Worm (Caenorhabditis elegans): Measurements from ENCODE around the gene mtx-2.

mtx-2 gene

DNA sequence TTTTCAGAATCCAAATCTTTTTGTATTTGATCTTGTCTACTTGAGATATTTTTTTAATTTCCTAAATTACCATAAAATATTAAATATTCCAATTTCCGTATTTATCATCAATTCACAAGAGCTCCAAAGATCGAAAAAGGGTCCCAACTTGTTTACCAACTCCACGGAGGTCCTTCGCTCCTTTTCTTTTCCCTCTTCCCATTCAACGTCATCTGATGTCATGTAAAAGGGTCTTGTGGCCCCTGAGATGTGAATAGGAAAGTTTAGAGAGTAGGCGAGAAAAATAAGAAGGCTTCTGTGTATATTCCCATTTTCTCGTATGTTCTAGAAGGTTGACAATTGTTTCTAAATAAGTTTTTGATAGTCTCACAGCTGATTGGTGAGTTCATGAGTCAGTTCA is 40.4 kb downstream of the mtx-2 start:
- TF ChIP-seq med-1 (GFP tag; optimal IDR thresholded peaks at IDR 0.05; ENCODE audit: insufficient read depth), result no peak
- TF ChIP-seq flt-1 (GFP tag; IDR thresholded peaks at IDR 0.05), result no peak
- TF ChIP-seq tab-1 (GFP tag; IDR thresholded peaks at IDR 0.05), result no peak
- no peak for TF ChIP-seq cog-1 (tag; optimal IDR thresholded peaks at IDR 0.05)
- TF ChIP-seq ztf-23 (GFP tag; IDR thresholded peaks at IDR 0.05), result no peak
- TF ChIP-seq T22C8.4 (GFP tag; IDR thresholded peaks at IDR 0.05), result no peak
- TF ChIP-seq klf-2 (GFP tag; conservative IDR thresholded peaks at IDR 0.05), result no peak
- no peak for TF ChIP-seq ref-1 (GFP tag; conservative IDR thresholded peaks at IDR 0.05)
- no peak for TF ChIP-seq ztf-29 (GFP tag; IDR thresholded peaks at IDR 0.05)

DNA sequence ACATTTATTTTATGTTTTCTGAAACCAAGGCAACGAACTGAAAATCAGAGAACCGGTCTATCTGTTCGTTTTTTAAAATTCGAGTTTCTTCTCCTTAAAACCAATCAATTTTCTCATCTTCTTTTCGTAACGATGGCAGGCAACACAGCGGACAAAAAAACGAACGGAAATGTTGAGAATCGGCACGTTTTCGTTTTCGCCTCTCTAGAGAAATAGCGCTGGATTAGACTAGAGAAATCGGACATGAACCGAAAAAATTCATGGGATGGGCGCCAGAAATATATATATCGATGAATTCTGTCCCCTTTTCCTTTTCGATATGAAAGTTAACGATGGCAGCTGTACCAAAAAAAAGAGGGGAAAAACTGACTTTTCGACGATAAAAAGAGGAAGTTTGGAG is 41.0 kb downstream of the mtx-2 start:
- TF ChIP-seq cog-1 (tag; optimal IDR thresholded peaks at IDR 0.05) (no peak), T22C8.4 (GFP tag; IDR thresholded peaks at IDR 0.05) (no peak), klf-2 (GFP tag; conservative IDR thresholded peaks at IDR 0.05) (no peak), ref-1 (GFP tag; conservative IDR thresholded peaks at IDR 0.05) (no peak), ztf-29 (GFP tag; IDR thresholded peaks at IDR 0.05) (no peak), tab-1 (GFP tag; IDR thresholded peaks at IDR 0.05) (no peak), ztf-23 (GFP tag; IDR thresholded peaks at IDR 0.05) (no peak), flt-1 (GFP tag; IDR thresholded peaks at IDR 0.05) (no peak), med-1 (GFP tag; optimal IDR thresholded peaks at IDR 0.05; ENCODE audit: insufficient read depth) (no peak)

DNA sequence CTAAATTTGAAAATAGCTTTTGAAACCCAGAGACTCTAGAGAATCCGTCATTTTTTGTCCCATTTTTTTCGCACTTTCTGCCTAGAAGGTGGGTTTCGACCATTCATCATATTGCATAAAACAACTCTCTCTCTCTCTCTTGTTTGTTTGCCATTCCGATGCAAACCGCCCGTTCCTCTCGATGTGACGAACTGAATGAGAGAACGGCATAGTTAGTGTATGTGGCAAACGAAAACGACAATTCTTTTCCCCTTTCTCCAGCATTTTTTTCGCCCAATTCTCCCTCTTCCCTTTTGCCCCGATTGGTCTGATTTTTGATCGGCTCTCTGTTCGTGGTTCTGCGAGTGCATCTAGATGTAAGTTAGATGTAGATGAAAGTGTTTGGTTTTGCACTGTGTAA is 41.9 kb downstream of the mtx-2 start:
- no peak for TF ChIP-seq tab-1 (GFP tag; IDR thresholded peaks at IDR 0.05)
- TF ChIP-seq cog-1 (tag; optimal IDR thresholded peaks at IDR 0.05), result no peak
- no peak for TF ChIP-seq T22C8.4 (GFP tag; IDR thresholded peaks at IDR 0.05)
- no peak for TF ChIP-seq ztf-23 (GFP tag; IDR thresholded peaks at IDR 0.05)
- no peak for TF ChIP-seq flt-1 (GFP tag; IDR thresholded peaks at IDR 0.05)
- no peak for TF ChIP-seq klf-2 (GFP tag; conservative IDR thresholded peaks at IDR 0.05)

DNA sequence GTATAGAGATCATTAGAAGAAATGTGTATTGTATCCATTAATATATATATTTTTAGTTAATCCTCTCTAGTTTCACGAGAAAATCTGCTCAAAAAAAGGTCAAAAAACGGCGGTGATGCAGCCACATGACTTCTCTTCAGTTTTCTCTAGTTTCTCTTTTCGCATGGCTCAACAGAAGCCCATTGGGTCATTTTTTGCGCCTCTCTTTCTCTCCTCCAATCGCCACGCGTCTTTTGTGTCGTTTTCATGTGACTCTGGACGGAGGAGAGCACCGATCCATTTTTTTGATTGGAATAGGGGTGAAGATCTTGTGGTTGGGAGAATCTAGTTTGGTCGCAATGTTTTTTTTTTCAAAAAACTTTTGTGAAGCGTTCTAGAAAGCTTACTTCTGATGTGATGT is 42.5 kb downstream of the mtx-2 start:
- no peak for TF ChIP-seq tab-1 (GFP tag; IDR thresholded peaks at IDR 0.05)
- TF ChIP-seq T22C8.4 (GFP tag; IDR thresholded peaks at IDR 0.05), result no peak
- no peak for TF ChIP-seq ztf-23 (GFP tag; IDR thresholded peaks at IDR 0.05)
- no peak for TF ChIP-seq cog-1 (tag; optimal IDR thresholded peaks at IDR 0.05)
- TF ChIP-seq med-1 (GFP tag; optimal IDR thresholded peaks at IDR 0.05; ENCODE audit: insufficient read depth), result no peak
- no peak for TF ChIP-seq ref-1 (GFP tag; conservative IDR thresholded peaks at IDR 0.05)
- TF ChIP-seq ztf-29 (GFP tag; IDR thresholded peaks at IDR 0.05), result no peak
- TF ChIP-seq klf-2 (GFP tag; conservative IDR thresholded peaks at IDR 0.05), result no peak
- TF ChIP-seq flt-1 (GFP tag; IDR thresholded peaks at IDR 0.05), result no peak

DNA sequence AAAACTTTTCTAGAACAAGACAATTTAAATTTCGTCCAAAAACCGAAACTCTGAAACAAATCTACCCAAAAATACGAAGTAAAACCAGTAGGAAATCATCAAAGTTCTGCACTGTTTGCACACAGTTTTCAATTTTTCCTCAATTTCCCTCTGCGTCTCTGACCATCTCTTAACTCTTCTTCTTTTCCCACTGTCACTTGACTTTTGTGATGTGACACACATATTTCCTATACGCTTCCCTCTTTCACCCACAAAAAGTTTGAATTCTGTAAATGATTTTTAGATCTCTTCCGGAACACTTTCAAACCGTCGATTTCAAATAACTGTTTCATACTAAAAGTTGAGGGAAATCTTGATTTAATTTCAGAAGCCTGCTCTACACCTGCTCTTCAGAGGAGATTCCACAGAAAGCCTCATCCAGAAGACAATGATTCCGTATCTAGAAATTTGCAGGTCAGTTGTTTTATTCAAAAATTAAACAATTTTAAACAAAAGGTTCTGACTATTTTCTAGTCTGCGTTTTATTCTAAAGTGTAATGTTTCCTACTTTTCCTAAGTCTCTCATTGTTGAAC is 44.0 kb downstream of the mtx-2 start, which contains the start of gene ncl-1:
Gene ncl-1, plus strand, starts transcription at position 366 of the 573 bp plus-strand sequence.
- TF ChIP-seq ref-1 (GFP tag; conservative IDR thresholded peaks at IDR 0.05) (no peak), med-1 (GFP tag; optimal IDR thresholded peaks at IDR 0.05; ENCODE audit: insufficient read depth) (no peak), tab-1 (GFP tag; IDR thresholded peaks at IDR 0.05) (no peak), ztf-23 (GFP tag; IDR thresholded peaks at IDR 0.05) (no peak), flt-1 (GFP tag; IDR thresholded peaks at IDR 0.05) (no peak), ztf-29 (GFP tag; IDR thresholded peaks at IDR 0.05) (no peak), cog-1 (tag; optimal IDR thresholded peaks at IDR 0.05) (no peak), T22C8.4 (GFP tag; IDR thresholded peaks at IDR 0.05) (no peak), klf-2 (GFP tag; conservative IDR thresholded peaks at IDR 0.05) (no peak)

DNA sequence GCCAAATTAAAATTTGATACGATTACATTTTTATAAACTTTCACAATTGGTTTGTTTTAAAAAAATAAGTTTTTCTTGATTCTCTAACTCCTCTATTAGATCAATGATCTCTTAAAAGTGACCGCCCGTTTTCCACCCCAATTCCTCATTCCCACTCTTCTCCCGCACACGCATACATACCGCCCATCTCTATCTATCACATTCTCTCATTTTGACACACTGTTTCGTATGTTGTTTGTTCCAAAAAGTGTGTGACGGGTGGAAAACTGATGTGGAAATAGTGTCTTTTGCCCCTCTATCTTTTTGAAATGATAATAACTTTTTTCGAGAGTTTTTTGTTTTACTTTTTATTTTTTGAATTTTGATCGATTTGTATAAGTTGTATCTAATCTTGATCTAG is 45.1 kb downstream of the mtx-2 start:
- TF ChIP-seq tab-1 (GFP tag; IDR thresholded peaks at IDR 0.05) (no peak), flt-1 (GFP tag; IDR thresholded peaks at IDR 0.05) (no peak), ztf-29 (GFP tag; IDR thresholded peaks at IDR 0.05) (no peak), klf-2 (GFP tag; conservative IDR thresholded peaks at IDR 0.05) (no peak), ref-1 (GFP tag; conservative IDR thresholded peaks at IDR 0.05) (no peak)

DNA sequence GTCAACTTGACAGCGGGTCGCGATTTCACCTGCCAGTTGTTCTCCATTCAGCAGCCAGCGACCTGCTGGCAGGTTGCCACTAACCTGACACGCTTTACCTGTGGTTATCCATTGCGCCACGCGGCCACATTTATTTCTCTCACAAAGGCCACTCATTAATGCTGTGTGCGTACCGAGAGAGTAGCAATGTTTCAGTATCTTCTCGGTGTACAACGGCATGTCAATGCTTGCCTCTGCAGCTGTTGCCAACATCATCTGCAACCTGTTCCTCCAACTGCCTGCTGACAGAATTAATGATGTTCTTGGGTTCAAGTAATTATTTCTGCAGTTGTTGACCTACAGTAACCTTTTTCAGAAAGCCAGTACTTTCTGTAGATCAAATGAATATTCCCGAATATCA is 46.9 kb downstream of the mtx-2 start:
- TF ChIP-seq ztf-29 (GFP tag; IDR thresholded peaks at IDR 0.05) (no peak), cog-1 (tag; optimal IDR thresholded peaks at IDR 0.05) (no peak), tab-1 (GFP tag; IDR thresholded peaks at IDR 0.05) (no peak), klf-2 (GFP tag; conservative IDR thresholded peaks at IDR 0.05) (no peak), flt-1 (GFP tag; IDR thresholded peaks at IDR 0.05) (no peak), T22C8.4 (GFP tag; IDR thresholded peaks at IDR 0.05) (no peak), ztf-23 (GFP tag; IDR thresholded peaks at IDR 0.05) (no peak), ref-1 (GFP tag; conservative IDR thresholded peaks at IDR 0.05) (no peak), med-1 (GFP tag; optimal IDR thresholded peaks at IDR 0.05; ENCODE audit: insufficient read depth) (no peak)

Measured in whole organism, midembryonic.